Worm (Caenorhabditis elegans) whole organism, L4/young adult: ENCODE results near the gene sri-30.

Experiments used
- W03F9.2 ChIP-seq: fragments of 150-350 bp; optimal IDR thresholded peaks from 2 replicates; lab custom pipeline; 2014; ENCODE audit warnings: missing biosample characterization, missing genetic modification characterization
- him-1 ChIP-seq: sonication (generic microtip); optimal IDR thresholded peaks from 2 replicates; lab custom pipeline; 2016; ENCODE audit warnings: missing genotype, missing genetic modification reagents, missing genetic modification characterization, missing compliant biosample characterization

DNA sequence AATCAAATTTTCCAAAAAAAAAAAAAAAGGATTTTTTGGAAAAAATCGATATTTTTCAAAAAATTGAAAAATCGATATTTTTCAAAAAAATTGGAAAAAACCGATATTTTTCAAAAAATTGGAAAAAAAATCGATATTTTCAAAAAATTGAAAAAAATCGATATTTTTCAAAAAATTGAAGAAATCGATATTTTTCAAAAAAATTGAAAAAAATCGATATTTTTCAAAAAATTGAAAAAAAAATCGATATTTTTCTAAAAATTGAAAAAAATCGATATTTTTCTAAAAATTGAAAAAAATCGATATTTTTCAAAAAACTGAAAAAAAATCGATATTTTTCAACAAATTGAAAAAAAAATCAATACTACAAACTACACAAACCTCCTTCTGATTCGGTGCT lies 18.0 kb downstream of the sri-30 start:
- no peak for TF ChIP-seq W03F9.2 (tag; lab: Kevin White, UChicago)
- TF ChIP-seq him-1 (tag; lab: Kevin White, UChicago), result no peak
